Fruit fly (Drosophila melanogaster) whole organism, embryonic: Measurements from ENCODE around the gene tra.

Experiments
- Aef1 ChIP-seq: fragments of 200-800 bp; sonication (Bioruptor generic); IDR thresholded peaks from 3 replicates; pipeline ENCODE4 v1.3.6; 2022; ENCODE audit warnings: missing biosample characterization, missing genetic modification characterization
- BtbVII ChIP-seq: fragments of 200-800 bp; sonication (Bioruptor generic); optimal IDR thresholded peaks from 3 replicates; lab custom pipeline; 2017; ENCODE audit warnings: missing biosample characterization, mild to moderate bottlenecking, missing genetic modification characterization
- CG10321 ChIP-seq: fragments of 200-800 bp; sonication (Bioruptor generic); IDR thresholded peaks from 2 replicates; pipeline ENCODE4 v1.3.6; 2022; ENCODE audit warnings: missing biosample characterization, missing genetic modification characterization
- CG10543 ChIP-seq: fragments of 200-800 bp; sonication (Bioruptor generic); optimal IDR thresholded peaks from 3 replicates; lab custom pipeline; 2017; ENCODE audit warnings: missing biosample characterization, mild to moderate bottlenecking, missing genetic modification characterization, moderate library complexity
- CG12236 ChIP-seq: fragments of 200-800 bp; sonication (Bioruptor generic); optimal IDR thresholded peaks from 2 replicates; lab custom pipeline; 2016; ENCODE audit warnings: missing biosample characterization, missing genetic modification characterization
- CG15696 ChIP-seq: fragments of 200-800 bp; sonication (Bioruptor generic); optimal IDR thresholded peaks from 2 replicates; lab custom pipeline; 2019; ENCODE audit warnings: missing biosample characterization, mild to moderate bottlenecking, missing genetic modification characterization, moderate library complexity
- CG16779 ChIP-seq: fragments of 200-800 bp; sonication (Bioruptor generic); IDR thresholded peaks from 2 replicates; pipeline ENCODE4 v1.3.6; 2022; ENCODE audit warnings: missing biosample characterization, missing genetic modification characterization
- CG17328 ChIP-seq: fragments of 200-800 bp; sonication (Bioruptor generic); IDR thresholded peaks from 2 replicates; pipeline ENCODE4 v1.3.6; 2022; ENCODE audit warnings: missing biosample characterization, missing genetic modification characterization
- CG18599 ChIP-seq: fragments of 200-800 bp; sonication (Bioruptor generic); optimal IDR thresholded peaks from 3 replicates; lab custom pipeline; 2017; ENCODE audit warnings: missing biosample characterization, missing genetic modification characterization, mild to moderate bottlenecking, moderate library complexity, missing genetic modification reagents
- CG18619 ChIP-seq: fragments of 200-800 bp; sonication (Bioruptor generic); optimal IDR thresholded peaks from 3 replicates; lab custom pipeline; 2017; ENCODE audit warnings: missing biosample characterization, mild to moderate bottlenecking, missing genetic modification characterization
- CG30431 ChIP-seq: fragments of 200-800 bp; sonication (Bioruptor generic); optimal IDR thresholded peaks from 2 replicates; lab custom pipeline; 2017; ENCODE audit warnings: missing biosample characterization, missing genetic modification characterization
- CG33213 ChIP-seq: fragments of 200-800 bp; sonication (Bioruptor generic); optimal IDR thresholded peaks from 3 replicates; lab custom pipeline; 2016; ENCODE audit warnings: missing biosample characterization, missing genetic modification characterization
- CG3726 ChIP-seq: fragments of 200-800 bp; sonication (Bioruptor generic); IDR thresholded peaks from 3 replicates; pipeline ENCODE4, ENCODE4 v1.3.6; 2022; ENCODE audit warnings: missing biosample characterization, missing genetic modification characterization
- CG42726 ChIP-seq: fragments of 200-800 bp; sonication (Bioruptor generic); IDR thresholded peaks from 2 replicates; pipeline ENCODE4 v1.3.6; 2022; ENCODE audit warnings: missing biosample characterization, missing genetic modification characterization; ENCODE audit not compliant: partially characterized antibody
- CG4328 ChIP-seq: fragments of 200-800 bp; sonication (Bioruptor generic); optimal IDR thresholded peaks from 3 replicates; lab custom pipeline; 2017; ENCODE audit warnings: missing biosample characterization, missing genetic modification reagents, missing genetic modification characterization
- CG6272 ChIP-seq: fragments of 200-800 bp; sonication (Bioruptor generic); IDR thresholded peaks from 2 replicates; pipeline ENCODE4 v1.3.6; 2022; ENCODE audit warnings: missing biosample characterization, missing genetic modification characterization
- CG6654 ChIP-seq: fragments of 200-800 bp; sonication (Bioruptor generic); optimal IDR thresholded peaks from 2 replicates; lab custom pipeline; 2017; ENCODE audit warnings: missing biosample characterization, mild to moderate bottlenecking, missing genetic modification characterization
- CG7271 ChIP-seq: fragments of 200-800 bp; sonication (Bioruptor generic); optimal IDR thresholded peaks from 2 replicates; lab custom pipeline; 2018; ENCODE audit warnings: missing biosample characterization, mild to moderate bottlenecking, missing genetic modification characterization, moderate library complexity
- CG7556 ChIP-seq: fragments of 200-800 bp; sonication (Bioruptor generic); optimal IDR thresholded peaks from 2 replicates; lab custom pipeline; 2017; ENCODE audit warnings: missing biosample characterization, mild to moderate bottlenecking, missing genetic modification characterization
- CG8478 ChIP-seq: fragments of >200 bp; optimal IDR thresholded peaks from 2 replicates; lab custom pipeline; 2018
- CHES-1-like ChIP-seq: fragments of 200-800 bp; sonication (Bioruptor generic); optimal IDR thresholded peaks from 2 replicates; lab custom pipeline; 2016; ENCODE audit warnings: missing biosample characterization, missing genetic modification characterization
- Drgx ChIP-seq: fragments of 200-800 bp; sonication (Bioruptor generic); IDR thresholded peaks from 2 replicates; pipeline ENCODE4 v1.3.6; 2022; ENCODE audit warnings: missing biosample characterization, missing genetic modification characterization
- Hr3 ChIP-seq: fragments of 200-800 bp; sonication (Bioruptor generic); optimal IDR thresholded peaks from 3 replicates; lab custom pipeline; 2016; ENCODE audit warnings: missing biosample characterization, missing genetic modification characterization
- NC2β ChIP-seq: fragments of 200-800 bp; sonication (Bioruptor generic); optimal IDR thresholded peaks from 2 replicates; lab custom pipeline; 2016; ENCODE audit warnings: missing biosample characterization, missing genetic modification characterization
- Oli ChIP-seq: fragments of 200-800 bp; sonication (Bioruptor generic); optimal IDR thresholded peaks from 2 replicates; lab custom pipeline; 2018; ENCODE audit warnings: missing biosample characterization, mild to moderate bottlenecking, missing genetic modification characterization, moderate library complexity
- Poxn ChIP-seq: fragments of 200-800 bp; sonication (Bioruptor generic); IDR thresholded peaks from 2 replicates; pipeline ENCODE4 v1.3.6; 2022; ENCODE audit warnings: missing biosample characterization, missing genetic modification characterization
- Side ChIP-seq: fragments of 200-800 bp; sonication (Bioruptor generic); optimal IDR thresholded peaks from 2 replicates; lab custom pipeline; 2016; ENCODE audit warnings: missing biosample characterization, missing genetic modification characterization
- abd-A ChIP-seq: fragments of 200-800 bp; sonication (Bioruptor generic); optimal IDR thresholded peaks from 3 replicates; lab custom pipeline; 2019; ENCODE audit warnings: missing biosample characterization, mild to moderate bottlenecking, missing genetic modification characterization, moderate library complexity
- cas ChIP-seq: fragments of 200-800 bp; sonication (Bioruptor generic); IDR thresholded peaks from 2 replicates; pipeline ENCODE4 v1.3.6; 2022; ENCODE audit warnings: missing biosample characterization, missing genetic modification characterization
- cato ChIP-seq: fragments of 200-800 bp; sonication (Bioruptor generic); optimal IDR thresholded peaks from 2 replicates; lab custom pipeline; 2016; ENCODE audit warnings: missing biosample characterization, missing genetic modification characterization, borderline replicate concordance
- dm ChIP-seq: fragments of 200-800 bp; sonication (Bioruptor generic); optimal IDR thresholded peaks from 3 replicates; lab custom pipeline; 2016; ENCODE audit warnings: missing biosample characterization, missing genetic modification characterization
- dmrt11E ChIP-seq: fragments of 200-800 bp; sonication (Bioruptor generic); optimal IDR thresholded peaks from 3 replicates; lab custom pipeline; 2018; ENCODE audit warnings: missing biosample characterization, mild to moderate bottlenecking, missing genetic modification characterization, moderate library complexity
- emc ChIP-seq: fragments of 200-800 bp; sonication (Bioruptor generic); optimal IDR thresholded peaks from 2 replicates; lab custom pipeline; 2016; ENCODE audit warnings: missing biosample characterization, missing genetic modification characterization
- esg ChIP-seq: fragments of 200-800 bp; sonication (Bioruptor generic); conservative IDR thresholded peaks from 2 replicates; pipeline ENCODE4 v1.3.6; 2022; ENCODE audit warnings: missing biosample characterization, missing genetic modification characterization
- ewg ChIP-seq: fragments of 200-800 bp; sonication (Bioruptor generic); optimal IDR thresholded peaks from 3 replicates; lab custom pipeline; 2017; ENCODE audit warnings: mild to moderate bottlenecking, missing biosample characterization, missing genetic modification reagents, missing genetic modification characterization
- fd96Cb ChIP-seq: fragments of 200-800 bp; sonication (Bioruptor generic); optimal IDR thresholded peaks from 2 replicates; lab custom pipeline; 2018; ENCODE audit warnings: missing biosample characterization, mild to moderate bottlenecking, missing genetic modification characterization, moderate library complexity
- gcm2 ChIP-seq: fragments of 200-800 bp; sonication (Bioruptor generic); optimal IDR thresholded peaks from 2 replicates; lab custom pipeline; 2016; ENCODE audit warnings: missing biosample characterization, missing genetic modification characterization
- gro ChIP-seq: fragments of 200-800 bp; sonication (Bioruptor generic); optimal IDR thresholded peaks from 2 replicates; lab custom pipeline; 2016; ENCODE audit warnings: missing biosample characterization, missing genetic modification characterization
- gsb ChIP-seq: fragments of 200-800 bp; sonication (Bioruptor generic); IDR thresholded peaks from 2 replicates; pipeline ENCODE4 v1.3.6; 2022; ENCODE audit warnings: missing biosample characterization, missing genetic modification characterization
- gt ChIP-seq: fragments of 200-800 bp; sonication (Bioruptor generic); IDR thresholded peaks from 2 replicates; pipeline ENCODE4 v1.3.6; 2022; ENCODE audit warnings: missing biosample characterization, missing genetic modification characterization
- hbn ChIP-seq: fragments of 200-800 bp; sonication (Bioruptor generic); IDR thresholded peaks from 2 replicates; pipeline ENCODE4 v1.3.6; 2022; ENCODE audit warnings: missing biosample characterization, missing genetic modification characterization; ENCODE audit not compliant: partially characterized antibody
- knrl ChIP-seq: fragments of 200-800 bp; sonication (Bioruptor generic); IDR thresholded peaks from 3 replicates; pipeline ENCODE4 v1.3.6; 2022; ENCODE audit warnings: missing biosample characterization, missing genetic modification characterization; ENCODE audit not compliant: partially characterized antibody
- lbe ChIP-seq: fragments of 200-800 bp; sonication (Bioruptor generic); optimal IDR thresholded peaks from 2 replicates; lab custom pipeline; 2016; ENCODE audit warnings: missing biosample characterization, mild to moderate bottlenecking, missing genetic modification characterization
- lmd ChIP-seq: fragments of 200-800 bp; sonication (Bioruptor generic); IDR thresholded peaks from 2 replicates; pipeline ENCODE4 v1.3.6; 2022; ENCODE audit warnings: missing biosample characterization, missing genetic modification characterization
- maf-S ChIP-seq: fragments of 200-800 bp; sonication (Bioruptor generic); optimal IDR thresholded peaks from 2 replicates; lab custom pipeline; 2016; ENCODE audit warnings: missing biosample characterization, missing genetic modification characterization
- pros ChIP-seq: fragments of 200-800 bp; sonication (Bioruptor generic); optimal IDR thresholded peaks from 3 replicates; lab custom pipeline; 2019; ENCODE audit warnings: missing biosample characterization, mild to moderate bottlenecking, missing genetic modification characterization, moderate library complexity
- seq ChIP-seq: fragments of 200-800 bp; sonication (Bioruptor generic); IDR thresholded peaks from 2 replicates; pipeline ENCODE4 v1.3.6; 2022; ENCODE audit warnings: missing biosample characterization, missing genetic modification characterization
- so ChIP-seq: fragments of 200-800 bp; sonication (Bioruptor generic); IDR thresholded peaks from 3 replicates; pipeline ENCODE4 v1.3.6; 2022; ENCODE audit warnings: missing biosample characterization, missing genetic modification characterization
- stwl ChIP-seq: fragments of 200-800 bp; sonication (Bioruptor generic); optimal IDR thresholded peaks from 3 replicates; lab custom pipeline; 2018; ENCODE audit warnings: missing biosample characterization, mild to moderate bottlenecking, missing genetic modification characterization, moderate library complexity
- tin ChIP-seq: fragments of 200-800 bp; sonication (Bioruptor generic); optimal IDR thresholded peaks from 3 replicates; lab custom pipeline; 2016; ENCODE audit warnings: missing biosample characterization, missing genetic modification characterization
- trem ChIP-seq: fragments of 200-800 bp; optimal IDR thresholded peaks from 3 replicates; lab custom pipeline; 2019; ENCODE audit warnings: missing biosample characterization, mild to moderate bottlenecking, missing genetic modification characterization, moderate library complexity

tra gene

dm6 chr3L:16635566-16636210 lies 44.8 kb upstream of the tra start (continued):
- TF ChIP-seq NC2β (GFP tag; lab: Kevin White, UChicago) (no peak), BtbVII (no peak), Drgx (GFP tag; lab: Robert Waterston, UW) (no peak), CG6654 (GFP tag; lab: Kevin White, UChicago) (no peak), maf-S (GFP tag; lab: Kevin White, UChicago) (no peak), CG16779 (GFP tag; lab: Robert Waterston, UW) (no peak), cato (GFP tag; lab: Kevin White, UChicago) (no peak), lmd (GFP tag; lab: Robert Waterston, UW) (0 out of 2 replicates have a peak, but pooled peaks have one; percentile 13), CG15696 (tag; lab: Kevin White, UChicago) (no peak), esg (GFP tag; lab: Robert Waterston, UW) (peak; percentile 26; the same call in 1 of the 2 replicates), CG10321 (GFP tag; lab: Robert Waterston, UW) (no peak), pros (no peak), gcm2 (GFP tag; lab: Kevin White, UChicago) (no peak), gro (GFP tag; lab: Kevin White, UChicago) (no peak), CG8478 (lab: Kevin White, UChicago) (no peak), gsb (GFP tag; lab: Robert Waterston, UW) (no peak), Side (no peak), CG17328 (GFP tag; lab: Robert Waterston, UW) (no peak), CG18599 (GFP tag; lab: Kevin White, UChicago) (no peak), so (GFP tag; lab: Robert Waterston, UW) (no peak), CG7271 (no peak), lbe (no peak), CG6272 (GFP tag; lab: Robert Waterston, UW) (no peak), Oli (tag; lab: Kevin White, UChicago) (peak; percentile 38), gt (GFP tag; lab: Robert Waterston, UW) (no peak), dmrt11E (peak; percentile 6), tin (GFP tag; lab: Kevin White, UChicago) (no peak), fd96Cb (tag; lab: Kevin White, UChicago) (peak; percentile 21), abd-A (tag; lab: Kevin White, UChicago) (no peak), CG3726 (GFP tag; lab: Robert Waterston, UW) (no peak), CG4328 (no peak), ewg (GFP tag; lab: Kevin White, UChicago) (no peak), dm (GFP tag; lab: Kevin White, UChicago) (no peak), CG7556 (GFP tag; lab: Kevin White, UChicago) (peak; percentile 45), CG12236 (GFP tag; lab: Kevin White, UChicago) (no peak), CG18619 (GFP tag; lab: Kevin White, UChicago) (no peak), cas (GFP tag; lab: Robert Waterston, UW) (no peak), CG10543 (GFP tag; lab: Kevin White, UChicago) (no peak), emc (GFP tag; lab: Kevin White, UChicago) (no peak), Aef1 (GFP tag; lab: Robert Waterston, UW) (no peak), seq (no peak; the same call in 1 of the 2 replicates), knrl (no peak), CHES-1-like (GFP tag; lab: Kevin White, UChicago) (no peak), CG42726 (GFP tag; lab: Robert Waterston, UW) (no peak), CG33213 (GFP tag; lab: Kevin White, UChicago) (no peak), Hr3 (GFP tag; lab: Kevin White, UChicago) (peak; percentile 19), stwl (tag; lab: Kevin White, UChicago) (no peak), Poxn (GFP tag; lab: Robert Waterston, UW) (no peak), CG30431 (no peak), trem (tag; lab: Kevin White, UChicago) (peak; percentile 6), hbn (GFP tag; lab: Robert Waterston, UW) (no peak)
